Fruit fly (Drosophila melanogaster): ENCODE results near the gene CG12206.

DNA sequence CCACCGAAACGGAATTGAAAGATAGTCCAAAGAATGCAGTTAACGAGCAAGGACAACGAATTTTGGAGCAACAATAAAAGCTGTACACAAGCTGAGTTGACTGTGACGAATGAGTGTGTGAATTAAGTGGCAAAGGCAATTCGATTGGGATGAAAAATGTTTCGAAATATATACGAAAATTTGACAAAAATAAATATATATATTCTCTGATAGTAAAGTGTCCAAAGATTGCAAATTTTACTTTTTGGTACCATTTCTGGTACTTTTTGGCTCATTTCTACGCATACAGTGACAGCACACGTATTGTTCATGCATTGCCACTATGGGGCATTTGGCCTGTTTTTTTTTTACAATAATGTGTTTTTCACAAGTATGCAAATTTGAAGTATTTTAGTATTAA, 10.4 kb downstream of the CG12206 start, which contains the start of gene CG16781:
- TF ChIP-seq CG8301 (tag; optimal IDR thresholded peaks at IDR 0.05) (no peak), CG17806 (tag; optimal IDR thresholded peaks at IDR 0.05) (no peak), rn (GFP tag; IDR thresholded peaks at IDR 0.05) (no peak), CG32121 (GFP tag; IDR thresholded peaks at IDR 0.05) (no peak)
